Fruit fly (Drosophila melanogaster): ENCODE measurements around the gene HP1D3csd.

HP1D3csd gene

DNA sequence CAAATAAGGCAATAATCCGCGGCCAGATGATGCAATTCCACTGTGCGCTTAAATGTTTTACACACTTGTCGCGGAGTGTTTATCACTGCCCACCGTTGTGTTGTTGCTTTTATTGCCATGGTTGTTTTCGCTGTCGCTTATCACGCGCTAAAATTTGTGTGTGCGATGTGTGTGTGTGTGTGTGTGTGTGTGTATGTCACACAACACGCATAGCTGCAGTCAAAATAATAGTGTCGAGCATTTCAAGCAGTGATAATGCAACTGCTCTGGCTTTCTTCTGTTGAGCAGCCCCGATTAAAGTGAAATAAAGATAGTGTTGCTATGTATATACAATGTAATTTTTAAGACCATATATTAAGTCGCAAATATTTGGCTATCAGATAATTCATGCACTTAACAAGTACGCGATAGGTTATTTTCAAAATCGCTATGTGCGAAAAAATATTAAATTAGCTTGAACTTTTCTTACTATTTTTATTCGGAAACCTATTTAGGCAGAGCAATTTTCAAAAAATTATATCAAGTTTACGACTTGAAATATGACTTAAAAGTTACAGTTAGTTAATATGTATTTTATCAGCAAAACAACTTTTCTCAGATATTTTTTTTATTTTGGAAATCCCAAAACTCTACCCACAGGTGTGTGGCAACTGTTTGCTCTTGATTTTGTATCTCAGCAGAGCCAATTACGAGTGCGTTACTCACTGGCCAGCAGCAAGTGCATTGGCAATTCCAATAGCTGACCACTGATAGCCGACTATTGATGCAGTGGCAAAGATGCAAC lies 23.7 kb upstream of the HP1D3csd start (continued):
- TF ChIP-seq Mrtf (GFP tag; IDR thresholded peaks at IDR 0.05) (0 out of 3 replicates have a peak, but pooled peaks have one; percentile 3), ssp (GFP tag; IDR thresholded peaks at IDR 0.05) (no peak), Dip3 (GFP tag; optimal IDR thresholded peaks at IDR 0.05) (no peak), bcd (GFP tag; optimal IDR thresholded peaks at IDR 0.05) (peak; percentile 51), CG18476 (GFP tag; optimal IDR thresholded peaks at IDR 0.05) (peak; percentile 34), slp2 (GFP tag; optimal IDR thresholded peaks at IDR 0.05) (peak; percentile 2), pum (GFP tag; optimal IDR thresholded peaks at IDR 0.05) (peak; percentile 9), CG11504 (tag; optimal IDR thresholded peaks at IDR 0.05) (peak; percentile 74), Sin3A (optimal IDR thresholded peaks at IDR 0.05) (no peak), Bteb2 (GFP tag; optimal IDR thresholded peaks at IDR 0.05) (peak; percentile 14), TFAM (GFP tag; optimal IDR thresholded peaks at IDR 0.05) (no peak), eyg (GFP tag; optimal IDR thresholded peaks at IDR 0.05) (no peak), Hr3 (GFP tag; optimal IDR thresholded peaks at IDR 0.05) (no peak), sisA (GFP tag; IDR thresholded peaks at IDR 0.05) (0 out of 2 replicates have a peak, but pooled peaks have one; percentile 18), Xbp1 (GFP tag; optimal IDR thresholded peaks at IDR 0.05) (peak; percentile 31)

DNA sequence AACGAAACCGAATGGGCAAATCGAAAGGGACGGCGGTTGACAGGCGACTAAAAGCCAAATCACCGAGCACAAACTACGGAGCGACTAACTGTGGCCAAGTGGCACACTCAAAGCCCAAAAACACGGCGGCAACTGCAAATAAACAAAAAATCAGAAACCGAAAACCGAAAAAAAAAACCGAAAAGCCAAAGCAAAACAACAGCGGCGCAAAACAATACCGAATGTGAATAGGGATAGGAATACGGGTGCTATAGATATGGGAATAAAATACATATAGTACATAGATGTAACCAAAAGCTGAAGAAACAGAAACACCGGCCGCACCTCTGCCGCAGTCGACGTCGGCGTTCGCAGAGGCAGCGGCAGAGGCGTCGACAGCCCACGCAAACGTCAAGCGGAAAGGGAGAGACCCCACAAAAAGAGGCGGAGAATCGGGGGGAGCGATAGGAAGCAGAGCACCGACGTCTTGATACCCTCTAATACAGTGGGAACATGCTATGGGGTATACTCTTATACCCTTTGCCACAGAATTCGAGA lies 22.9 kb upstream of the HP1D3csd start, which contains the start of gene RhoGAP18B:
RhoGAP18B (minus strand) TSS at position 51 of the 537 bp plus-strand sequence.
- TF ChIP-seq gcm2 (GFP tag; optimal IDR thresholded peaks at IDR 0.05) = no peak
- no peak for TF ChIP-seq gsb-n (tag; optimal IDR thresholded peaks at IDR 0.05)
- TF ChIP-seq CG13287 (GFP tag; IDR thresholded peaks at IDR 0.05; ENCODE audit: partially characterized antibody) = peak; percentile 18; the same call in 1 of the 2 replicates
- peak; percentile 17 for TF ChIP-seq cg (GFP tag; optimal IDR thresholded peaks at IDR 0.05)
- peak; percentile 85; the same call in 2 of the 3 replicates for TF ChIP-seq so (GFP tag; IDR thresholded peaks at IDR 0.05)
- TF ChIP-seq CG2199 (GFP tag; IDR thresholded peaks at IDR 0.05) = peak; percentile 98
- peak; percentile 9 for TF ChIP-seq sqz (GFP tag; optimal IDR thresholded peaks at IDR 0.05)
- TF ChIP-seq D19B (GFP tag; optimal IDR thresholded peaks at IDR 0.05) = peak; percentile 71
- TF ChIP-seq Pdp1 (GFP tag; optimal IDR thresholded peaks at IDR 0.05) = peak in 1 of 2 experiments; percentile 34
- peak; percentile 60 for TF ChIP-seq crol (GFP tag; IDR thresholded peaks at IDR 0.05)
- TF ChIP-seq Deaf1 (tag; optimal IDR thresholded peaks at IDR 0.05) = peak; percentile 46
- peak; percentile 98 for TF ChIP-seq Adf1 (GFP tag; IDR thresholded peaks at IDR 0.05)
- peak; percentile 22 for TF ChIP-seq CG12769 (tag; optimal IDR thresholded peaks at IDR 0.05)
- peak; percentile 83; the same call in 2 of the 4 replicates for TF ChIP-seq chinmo (GFP tag; IDR thresholded peaks at IDR 0.05; ENCODE audit: partially characterized antibody)
- peak; percentile 83 for TF ChIP-seq CG13894 (tag; optimal IDR thresholded peaks at IDR 0.05)
- TF ChIP-seq Mad (GFP tag; optimal IDR thresholded peaks at IDR 0.05) = no peak
- peak; percentile 97 for TF ChIP-seq sr (GFP tag; IDR thresholded peaks at IDR 0.05)
- peak; percentile 64 for TF ChIP-seq row (GFP tag; IDR thresholded peaks at IDR 0.05)
- no peak for TF ChIP-seq jing (GFP tag; optimal IDR thresholded peaks at IDR 0.05)
- TF ChIP-seq kni (GFP tag; optimal IDR thresholded peaks at IDR 0.05) = no peak
- TF ChIP-seq abd-A (tag; optimal IDR thresholded peaks at IDR 0.05) = peak; percentile 69
- peak; percentile 16 for TF ChIP-seq Med (GFP tag)
- no peak for TF ChIP-seq HmgD (GFP tag; optimal IDR thresholded peaks at IDR 0.05)
